Fruit fly (Drosophila melanogaster): ENCODE data around the gene Prosalpha2.

Gene Prosalpha2

dm6 chr3R:12459879-12460522 is 28.9 kb downstream of the Prosalpha2 start, which contains the start of the genes CG5961 and Polr3C (continued):
- no peak for TF ChIP-seq CG32767 (GFP tag; IDR thresholded peaks at IDR 0.05)
- no peak for TF ChIP-seq CG33557 (GFP tag; optimal IDR thresholded peaks at IDR 0.05)
- no peak for TF ChIP-seq CG1024 (GFP tag; IDR thresholded peaks at IDR 0.05)
- TF ChIP-seq bigmax (GFP tag; optimal IDR thresholded peaks at IDR 0.05), result peak; percentile 74
- no peak for TF ChIP-seq her (GFP tag; optimal IDR thresholded peaks at IDR 0.05)
- peak; percentile 65 for TF ChIP-seq YL-1 (GFP tag; optimal IDR thresholded peaks at IDR 0.05)
- TF ChIP-seq CG17568 (GFP tag; optimal IDR thresholded peaks at IDR 0.05), result no peak
- TF ChIP-seq grn (GFP tag; optimal IDR thresholded peaks at IDR 0.05), result peak; percentile 24
- no peak for TF ChIP-seq btn (GFP tag; optimal IDR thresholded peaks at IDR 0.05)
- no peak for TF ChIP-seq Fer3 (tag; optimal IDR thresholded peaks at IDR 0.05)
- no peak for TF ChIP-seq Mes4 (GFP tag; optimal IDR thresholded peaks at IDR 0.05)
- TF ChIP-seq z (GFP tag; IDR thresholded peaks at IDR 0.05), result no peak
- TF ChIP-seq exex (tag; optimal IDR thresholded peaks at IDR 0.05), result no peak
- peak; percentile 10 for TF ChIP-seq CG4617 (GFP tag; optimal IDR thresholded peaks at IDR 0.05; ENCODE audit: borderline replicate concordance)
- TF ChIP-seq Doc3 (GFP tag; IDR thresholded peaks at IDR 0.05; ENCODE audit: partially characterized antibody), result no peak
- TF ChIP-seq GATAe (GFP tag; conservative IDR thresholded peaks at IDR 0.05), result no peak
- no peak for TF ChIP-seq CG3281 (GFP tag; optimal IDR thresholded peaks at IDR 0.05)
- peak; percentile 67 for TF ChIP-seq kah (GFP tag; optimal IDR thresholded peaks at IDR 0.05)
- peak; percentile 72 for TF ChIP-seq CG13287 (GFP tag; IDR thresholded peaks at IDR 0.05; ENCODE audit: partially characterized antibody)
- TF ChIP-seq CG3726 (GFP tag; IDR thresholded peaks at IDR 0.05), result no peak
- TF ChIP-seq dmrt99B (tag; optimal IDR thresholded peaks at IDR 0.05), result no peak
- no peak for TF ChIP-seq Usf (GFP tag; optimal IDR thresholded peaks at IDR 0.05)
- TF ChIP-seq NK7.1 (GFP tag; optimal IDR thresholded peaks at IDR 0.05), result no peak
- no peak for TF ChIP-seq zfh2 (GFP tag; optimal IDR thresholded peaks at IDR 0.05)
- TF ChIP-seq CG6254 (GFP tag; optimal IDR thresholded peaks at IDR 0.05), result no peak
- TF ChIP-seq HLHmδ (GFP tag; optimal IDR thresholded peaks at IDR 0.05), result no peak
- no peak for TF ChIP-seq CG6683 (GFP tag; optimal IDR thresholded peaks at IDR 0.05)
- TF ChIP-seq BtbVII (GFP tag; optimal IDR thresholded peaks at IDR 0.05), result no peak
- TF ChIP-seq Awh (GFP tag; IDR thresholded peaks at IDR 0.05), result no peak
- no peak for TF ChIP-seq ase (GFP tag; IDR thresholded peaks at IDR 0.05)
- TF ChIP-seq CG17186 (GFP tag; optimal IDR thresholded peaks at IDR 0.05), result peak; percentile 26
- no peak for TF ChIP-seq CG18599 (GFP tag; optimal IDR thresholded peaks at IDR 0.05)
- TF ChIP-seq sima (GFP tag; optimal IDR thresholded peaks at IDR 0.05), result no peak
- TF ChIP-seq toy (GFP tag; IDR thresholded peaks at IDR 0.05), result no peak
- no peak for TF ChIP-seq yki (optimal IDR thresholded peaks at IDR 0.05)
- TF ChIP-seq CG2199 (GFP tag; IDR thresholded peaks at IDR 0.05), result no peak
- no peak for TF ChIP-seq Ptx1 (GFP tag; IDR thresholded peaks at IDR 0.05)
- no peak for TF ChIP-seq onecut (GFP tag; IDR thresholded peaks at IDR 0.05)
- no peak for TF ChIP-seq CG31224 (GFP tag; IDR thresholded peaks at IDR 0.05)
- no peak for TF ChIP-seq gem (tag; optimal IDR thresholded peaks at IDR 0.05)
- no peak for TF ChIP-seq hkb (optimal IDR thresholded peaks at IDR 0.05)
- no peak for TF ChIP-seq hkb (GFP tag; IDR thresholded peaks at IDR 0.05)
- no peak for TF ChIP-seq sisA (GFP tag; IDR thresholded peaks at IDR 0.05)
- no peak for TF ChIP-seq Meics (GFP tag; optimal IDR thresholded peaks at IDR 0.05)
- no peak for TF ChIP-seq CG7271 (tag; optimal IDR thresholded peaks at IDR 0.05)
- no peak for TF ChIP-seq hth (optimal IDR thresholded peaks at IDR 0.05)
- no peak for TF ChIP-seq bowl (GFP tag; IDR thresholded peaks at IDR 0.05)
- no peak for TF ChIP-seq CG17802 (tag; optimal IDR thresholded peaks at IDR 0.05)
- TF ChIP-seq vfl (GFP tag; optimal IDR thresholded peaks at IDR 0.05), result no peak
- TF ChIP-seq pros (GFP tag; optimal IDR thresholded peaks at IDR 0.05), result peak; percentile 14
- no peak for TF ChIP-seq Deaf1 (tag; optimal IDR thresholded peaks at IDR 0.05)

Measured in whole organism, embryonic.